Worm (Caenorhabditis elegans) whole organism, young adult: Measurements from ENCODE around the gene arl-5.

Source experiments
- B0035.1 ChIP-seq: sonication (generic microtip); optimal IDR thresholded peaks from 2 replicates; lab custom pipeline; 2016; ENCODE audit warnings: missing genetic modification characterization, mild to moderate bottlenecking, missing compliant biosample characterization, missing genotype, missing genetic modification reagents
- D2030.7 ChIP-seq: fragments of 200-800 bp; sonication (Bioruptor generic); IDR thresholded peaks from 2 replicates; pipeline ENCODE4 v1.3.6; 2022; ENCODE audit warnings: missing genetic modification reagents, missing genetic modification characterization, missing compliant biosample characterization
- F10E7.11 ChIP-seq: sonication (generic microtip); optimal IDR thresholded peaks from 2 replicates; lab custom pipeline; 2017; ENCODE audit warnings: mild to moderate bottlenecking, missing genetic modification characterization, moderate library complexity, missing compliant biosample characterization
- F55B11.4 ChIP-seq: sonication (generic microtip); optimal IDR thresholded peaks from 2 replicates; lab custom pipeline; 2016; ENCODE audit warnings: missing compliant biosample characterization, missing genetic modification characterization, borderline replicate concordance; ENCODE audit not compliant: insufficient read depth
- Y53F4B.3 ChIP-seq: fragments of 200-800 bp; sonication (Bioruptor generic); IDR thresholded peaks from 2 replicates; pipeline ENCODE4 v1.3.6; 2022; ENCODE audit warnings: missing genetic modification reagents, missing genetic modification characterization, missing compliant biosample characterization
- Y53G8AR.9 ChIP-seq: fragments of 200-800 bp; sonication (Bioruptor generic); conservative IDR thresholded peaks from 2 replicates; pipeline ENCODE4 v1.3.6; 2022; ENCODE audit warnings: missing genetic modification reagents, missing genetic modification characterization, missing compliant biosample characterization
- Y56A3A.18 ChIP-seq: fragments of 200-800 bp; sonication (Bioruptor generic); IDR thresholded peaks from 2 replicates; pipeline ENCODE4 v1.3.6; 2022; ENCODE audit warnings: missing genetic modification reagents, missing genetic modification characterization, missing compliant biosample characterization
- Y67H2A.10 ChIP-seq: fragments of 200-800 bp; sonication (Bioruptor generic); conservative IDR thresholded peaks from 2 replicates; pipeline ENCODE4 v1.3.6; 2022; ENCODE audit warnings: missing genetic modification reagents, missing genetic modification characterization, missing compliant biosample characterization
- aptf-2 ChIP-seq: fragments of 200-800 bp; sonication (Bioruptor generic); conservative IDR thresholded peaks from 2 replicates; pipeline ENCODE4 v1.3.6; 2022; ENCODE audit warnings: missing genetic modification reagents, missing genetic modification characterization, missing compliant biosample characterization
- athp-1 ChIP-seq: sonication (generic microtip); optimal IDR thresholded peaks from 2 replicates; lab custom pipeline; 2017; ENCODE audit warnings: mild to moderate bottlenecking, missing genetic modification characterization, missing compliant biosample characterization
- attf-5 ChIP-seq: fragments of 200-800 bp; sonication (Bioruptor generic); optimal IDR thresholded peaks from 2 replicates; lab custom pipeline; 2018; ENCODE audit warnings: mild to moderate bottlenecking, missing genetic modification characterization, missing compliant biosample characterization
- ceh-27 ChIP-seq: fragments of 200-800 bp; sonication (Bioruptor generic); optimal IDR thresholded peaks from 2 replicates; lab custom pipeline; 2018; ENCODE audit warnings: mild to moderate bottlenecking, missing genetic modification characterization, moderate library complexity, missing compliant biosample characterization
- ceh-40 ChIP-seq: fragments of 200-800 bp; sonication (Bioruptor generic); IDR thresholded peaks from 2 replicates; pipeline ENCODE4 v1.3.6; 2022; ENCODE audit warnings: missing genetic modification characterization, missing compliant biosample characterization
- ceh-91 ChIP-seq: fragments of 200-800 bp; sonication (Bioruptor generic); IDR thresholded peaks from 2 replicates; pipeline ENCODE4 v1.3.6; 2022; ENCODE audit warnings: missing genetic modification reagents, missing genetic modification characterization, missing compliant biosample characterization
- dox-1 ChIP-seq: fragments of 200-800 bp; sonication (Bioruptor generic); IDR thresholded peaks from 2 replicates; pipeline ENCODE4 v1.3.6; 2022; ENCODE audit warnings: missing genetic modification reagents, missing genetic modification characterization, missing compliant biosample characterization
- dpl-1 ChIP-seq: fragments of 150-350 bp; optimal IDR thresholded peaks from 2 replicates; lab custom pipeline; 2014; ENCODE audit warnings: missing biosample characterization, missing genetic modification reagents, missing genetic modification characterization
- egl-44 ChIP-seq: fragments of 200-800 bp; sonication (Bioruptor generic); IDR thresholded peaks from 2 replicates; pipeline ENCODE4 v1.3.6; 2022; ENCODE audit warnings: missing genetic modification reagents, missing genetic modification characterization, missing compliant biosample characterization
- him-1 ChIP-seq: sonication (generic microtip); optimal IDR thresholded peaks from 2 replicates; lab custom pipeline; 2016; ENCODE audit warnings: missing genotype, missing genetic modification reagents, missing genetic modification characterization, missing compliant biosample characterization
- hmg-1.2 ChIP-seq: fragments of 200-800 bp; sonication (Bioruptor generic); IDR thresholded peaks from 2 replicates; pipeline ENCODE4 v1.3.6; 2022; ENCODE audit warnings: missing genetic modification reagents, missing genetic modification characterization, missing compliant biosample characterization
- hmg-20 ChIP-seq: fragments of 200-800 bp; sonication (Bioruptor generic); IDR thresholded peaks from 2 replicates; pipeline ENCODE4 v1.3.6; 2022; ENCODE audit warnings: missing genetic modification reagents, missing genetic modification characterization, missing compliant biosample characterization
- hrde-1 ChIP-seq: sonication (generic microtip); optimal IDR thresholded peaks from 2 replicates; lab custom pipeline; 2016; ENCODE audit warnings: missing genetic modification characterization, mild to moderate bottlenecking, missing compliant biosample characterization, moderate library complexity, missing genotype, missing genetic modification reagents, borderline replicate concordance
- hsf-1 ChIP-seq: fragments of 200-800 bp; sonication (Bioruptor generic); IDR thresholded peaks from 2 replicates; pipeline ENCODE4 v1.3.6; 2022; ENCODE audit warnings: missing genetic modification reagents, missing genetic modification characterization, missing compliant biosample characterization
- let-526 ChIP-seq: fragments of 200-800 bp; sonication (Bioruptor generic); IDR thresholded peaks from 2 replicates; pipeline ENCODE4 v1.3.6; 2022; ENCODE audit warnings: missing genetic modification reagents, missing genetic modification characterization, missing compliant biosample characterization
- let-607 ChIP-seq, 2 experiments: fragments of 200-800 bp in 1 of 2; sonication (Bioruptor generic) in 1 of 2; sonication (generic microtip) in 1 of 2; optimal IDR thresholded peaks; 2 replicates each; lab custom pipeline; 2016 to 2018; ENCODE audit warnings: mild to moderate bottlenecking in 2 of 2, missing compliant biosample characterization in 2 of 2, missing genetic modification characterization in 2 of 2, moderate library complexity in 2 of 2, missing genotype in 1 of 2
- lin-26 ChIP-seq: fragments of 200-800 bp; sonication (Bioruptor generic); IDR thresholded peaks from 2 replicates; pipeline ENCODE4 v1.3.6; 2022; ENCODE audit warnings: missing genetic modification reagents, missing genetic modification characterization, missing compliant biosample characterization
- lin-40 ChIP-seq: sonication (generic microtip); optimal IDR thresholded peaks from 2 replicates; lab custom pipeline; 2016; ENCODE audit warnings: missing genetic modification characterization, mild to moderate bottlenecking, missing compliant biosample characterization, missing genotype, missing genetic modification reagents
- lin-54 ChIP-seq: fragments of 200-800 bp; sonication (Bioruptor generic); optimal IDR thresholded peaks from 2 replicates; lab custom pipeline; 2018; ENCODE audit warnings: mild to moderate bottlenecking, missing genetic modification characterization, missing compliant biosample characterization
- madf-8 ChIP-seq: fragments of 200-800 bp; sonication (Bioruptor generic); conservative IDR thresholded peaks from 2 replicates; pipeline ENCODE4 v1.3.6; 2022; ENCODE audit warnings: missing genetic modification reagents, missing genetic modification characterization, missing compliant biosample characterization
- mcd-1 ChIP-seq: fragments of 200-800 bp; sonication (Bioruptor generic); IDR thresholded peaks from 2 replicates; pipeline ENCODE4 v1.3.6; 2022; ENCODE audit warnings: missing genetic modification reagents, missing genetic modification characterization, missing compliant biosample characterization
- mes-4 ChIP-seq: sonication (generic microtip); optimal IDR thresholded peaks from 2 replicates; lab custom pipeline; 2016; ENCODE audit warnings: missing genotype, missing genetic modification characterization, missing compliant biosample characterization
- mxl-1 ChIP-seq: sonication (generic microtip); optimal IDR thresholded peaks from 2 replicates; lab custom pipeline; 2016; ENCODE audit warnings: missing genetic modification characterization, missing compliant biosample characterization
- nhr-120 ChIP-seq: fragments of 200-800 bp; sonication (Bioruptor generic); IDR thresholded peaks from 2 replicates; pipeline ENCODE4 v1.3.6; 2022; ENCODE audit warnings: missing genetic modification characterization, missing compliant biosample characterization
- pbrm-1 ChIP-seq: fragments of 200-800 bp; sonication (Bioruptor generic); IDR thresholded peaks from 2 replicates; pipeline ENCODE4 v1.3.6; 2022; ENCODE audit warnings: missing genetic modification reagents, missing genetic modification characterization, missing compliant biosample characterization
- rcor-1 ChIP-seq: fragments of 200-800 bp; sonication (Bioruptor generic); IDR thresholded peaks from 2 replicates; pipeline ENCODE4 v1.3.6; 2022; ENCODE audit warnings: missing genetic modification reagents, missing genetic modification characterization, missing compliant biosample characterization
- repo-1 ChIP-seq: sonication (generic microtip); optimal IDR thresholded peaks from 2 replicates; lab custom pipeline; 2017; ENCODE audit warnings: mild to moderate bottlenecking, missing genetic modification characterization, missing compliant biosample characterization
- snpc-1.1 ChIP-seq: sonication (generic microtip); optimal IDR thresholded peaks from 2 replicates; lab custom pipeline; 2017; ENCODE audit warnings: missing genetic modification characterization, mild to moderate bottlenecking, missing compliant biosample characterization, antibody characterized with exemption, moderate library complexity, missing genotype, missing genetic modification reagents; ENCODE audit not compliant: insufficient read depth
- snpc-1.3 ChIP-seq: sonication (generic microtip); optimal IDR thresholded peaks from 2 replicates; lab custom pipeline; 2017; ENCODE audit warnings: missing genetic modification characterization, mild to moderate bottlenecking, missing compliant biosample characterization, antibody characterized with exemption, moderate library complexity, missing genotype, missing genetic modification reagents; ENCODE audit not compliant: insufficient read depth
- somi-1 ChIP-seq: fragments of 200-800 bp; sonication (Bioruptor generic); optimal IDR thresholded peaks from 2 replicates; lab custom pipeline; 2018; ENCODE audit warnings: mild to moderate bottlenecking, missing genetic modification characterization, missing compliant biosample characterization
- tbx-9 ChIP-seq: sonication (generic microtip); optimal IDR thresholded peaks from 2 replicates; lab custom pipeline; 2016; ENCODE audit warnings: borderline replicate concordance, missing genetic modification characterization, inconsistent platforms, missing compliant biosample characterization
- unc-62 ChIP-seq: fragments of 150-350 bp; optimal IDR thresholded peaks from 2 replicates; lab custom pipeline; 2014; ENCODE audit warnings: missing biosample characterization, missing genetic modification reagents, missing genetic modification characterization
- zfh-2 ChIP-seq: fragments of 200-800 bp; sonication (Bioruptor generic); conservative IDR thresholded peaks from 2 replicates; pipeline ENCODE4 v1.3.6; 2022; ENCODE audit warnings: missing genetic modification reagents, missing genetic modification characterization, missing compliant biosample characterization
- ztf-18 ChIP-seq: sonication (generic microtip); optimal IDR thresholded peaks from 2 replicates; lab custom pipeline; 2016; ENCODE audit warnings: missing genotype, mild to moderate bottlenecking, missing genetic modification characterization, missing compliant biosample characterization
- ztf-22 ChIP-seq: fragments of 200-800 bp; sonication (Bioruptor generic); optimal IDR thresholded peaks from 2 replicates; lab custom pipeline; 2018; ENCODE audit warnings: mild to moderate bottlenecking, missing genetic modification characterization, moderate library complexity, missing compliant biosample characterization
- ztf-26 ChIP-seq: sonication (generic microtip); optimal IDR thresholded peaks from 2 replicates; lab custom pipeline; 2017; ENCODE audit warnings: missing genetic modification characterization, missing compliant biosample characterization
- ztf-6 ChIP-seq: fragments of 200-800 bp; sonication (Bioruptor generic); IDR thresholded peaks from 2 replicates; pipeline ENCODE4 v1.3.6; 2022; ENCODE audit warnings: missing genetic modification reagents, missing genetic modification characterization, missing compliant biosample characterization

arl-5 gene

ce11 chrIII:9818763-9819162 lies 4.3 kb upstream of the arl-5 start, which contains the start of gene panl-3 (continued):
- TF ChIP-seq Y67H2A.10 (GFP tag; lab: Robert Waterston, UW) (no peak), D2030.7 (GFP tag; lab: Robert Waterston, UW) (0 out of 2 replicates have a peak, but pooled peaks have one; percentile 19), mcd-1 (GFP tag; lab: Robert Waterston, UW) (peak; percentile 46; the same call in 1 of the 2 replicates), lin-26 (GFP tag; lab: Robert Waterston, UW) (no peak), somi-1 (GFP tag; lab: Kevin White, UChicago) (peak; percentile 36), Y56A3A.18 (GFP tag; lab: Robert Waterston, UW) (no peak), F10E7.11 (tag; lab: Kevin White, UChicago) (no peak), dpl-1 (peak; percentile 0), Y53F4B.3 (GFP tag; lab: Robert Waterston, UW) (no peak), repo-1 (tag; lab: Kevin White, UChicago) (no peak), snpc-1.3 (no peak), Y53G8AR.9 (GFP tag; lab: Robert Waterston, UW) (no peak), hmg-1.2 (peak; percentile 46; the same call in 1 of the 2 replicates), attf-5 (GFP tag; lab: Kevin White, UChicago) (peak; percentile 88), snpc-1.1 (tag; lab: Kevin White, UChicago) (no peak), athp-1 (tag; lab: Kevin White, UChicago) (no peak), mes-4 (no peak), hrde-1 (tag; lab: Kevin White, UChicago) (no peak), lin-54 (GFP tag; lab: Kevin White, UChicago) (peak; percentile 36), hsf-1 (GFP tag; lab: Robert Waterston, UW) (peak; percentile 26; the same call in 1 of the 2 replicates), ceh-91 (GFP tag; lab: Robert Waterston, UW) (no peak), egl-44 (no peak), madf-8 (GFP tag; lab: Robert Waterston, UW) (no peak), ceh-40 (GFP tag; lab: Robert Waterston, UW) (no peak), B0035.1 (tag; lab: Kevin White, UChicago) (no peak), nhr-120 (GFP tag; lab: Robert Waterston, UW) (no peak), tbx-9 (tag; lab: Kevin White, UChicago) (no peak), F55B11.4 (no peak), ztf-26 (tag; lab: Kevin White, UChicago) (peak; percentile 4), him-1 (tag; lab: Kevin White, UChicago) (no peak), lin-40 (tag; lab: Kevin White, UChicago) (peak; percentile 37), ztf-6 (GFP tag; lab: Robert Waterston, UW) (0 out of 2 replicates have a peak, but pooled peaks have one; percentile 66), dox-1 (GFP tag; lab: Robert Waterston, UW) (0 out of 2 replicates have a peak, but pooled peaks have one; percentile 26), aptf-2 (GFP tag; lab: Robert Waterston, UW) (no peak), zfh-2 (GFP tag; lab: Robert Waterston, UW) (peak; percentile 83), pbrm-1 (GFP tag; lab: Robert Waterston, UW) (0 out of 2 replicates have a peak, but pooled peaks have one; percentile 12), let-607 (tag; optimal IDR thresholded peaks at IDR 0.05; lab: Kevin White, UChicago) (peak; percentile 39 to 46), unc-62 (GFP tag; lab: Kevin White, UChicago) (no peak), rcor-1 (GFP tag; lab: Robert Waterston, UW) (peak; percentile 43; the same call in 1 of the 2 replicates), ceh-27 (peak; percentile 49), let-526 (GFP tag; lab: Robert Waterston, UW) (no peak), ztf-22 (GFP tag; lab: Kevin White, UChicago) (no peak), ztf-18 (tag; lab: Kevin White, UChicago) (peak; percentile 31), mxl-1 (tag; lab: Kevin White, UChicago) (no peak), hmg-20 (GFP tag; lab: Robert Waterston, UW) (no peak)
- TF ChIP-seq, all 124 proteins: peak for 26
